Fruit fly (Drosophila melanogaster) whole organism, adult: ENCODE results near the gene CG11617.

Source experiments
- CG11617 ChIP-seq: fragments of 200-800 bp; sonication (Bioruptor generic); optimal IDR thresholded peaks from 2 replicates; lab custom pipeline; 2017; ENCODE audit warnings: mild to moderate bottlenecking, missing biosample characterization, missing genetic modification reagents, missing genetic modification characterization
- CG12768 ChIP-seq: fragments of 200-800 bp; sonication (Bioruptor generic); optimal IDR thresholded peaks from 2 replicates; lab custom pipeline; 2017; ENCODE audit warnings: missing biosample characterization, missing genetic modification characterization, mild to moderate bottlenecking, moderate library complexity, missing genetic modification reagents
- CG14711 ChIP-seq: fragments of 200-800 bp; sonication (Bioruptor generic); optimal IDR thresholded peaks from 2 replicates; lab custom pipeline; 2018; ENCODE audit warnings: missing biosample characterization, mild to moderate bottlenecking, missing genetic modification characterization, moderate library complexity
- CG1620 ChIP-seq: fragments of 200-800 bp; sonication (Bioruptor generic); optimal IDR thresholded peaks from 2 replicates; lab custom pipeline; 2016; ENCODE audit warnings: missing biosample characterization, missing genetic modification characterization
- CG33017 ChIP-seq: fragments of 200-800 bp; sonication (Bioruptor generic); optimal IDR thresholded peaks from 2 replicates; lab custom pipeline; 2018; ENCODE audit warnings: missing biosample characterization, mild to moderate bottlenecking, missing genetic modification characterization, moderate library complexity
- CG5204 ChIP-seq: fragments of 200-800 bp; sonication (Bioruptor generic); optimal IDR thresholded peaks from 2 replicates; lab custom pipeline; 2016; ENCODE audit warnings: missing biosample characterization, missing genetic modification characterization
- CG7045 ChIP-seq: fragments of 200-800 bp; sonication (Bioruptor generic); optimal IDR thresholded peaks from 2 replicates; lab custom pipeline; 2017; ENCODE audit warnings: missing biosample characterization, mild to moderate bottlenecking, missing genetic modification characterization
- CG7101 ChIP-seq: fragments of 200-800 bp; sonication (Bioruptor generic); optimal IDR thresholded peaks from 2 replicates; lab custom pipeline; 2018; ENCODE audit warnings: missing biosample characterization, mild to moderate bottlenecking, missing genetic modification characterization, moderate library complexity
- Clk ChIP-seq: fragments of 200-800 bp; sonication (Bioruptor generic); optimal IDR thresholded peaks from 2 replicates; lab custom pipeline; 2017; ENCODE audit warnings: missing biosample characterization, missing genetic modification characterization
- Crg-1 ChIP-seq: fragments of 200-800 bp; sonication (Bioruptor generic); optimal IDR thresholded peaks from 2 replicates; lab custom pipeline; 2016; ENCODE audit warnings: missing biosample characterization, missing genetic modification characterization
- Hr96 ChIP-seq: fragments of 200-800 bp; sonication (Bioruptor generic); optimal IDR thresholded peaks from 2 replicates; lab custom pipeline; 2016; ENCODE audit warnings: missing biosample characterization, missing genetic modification characterization
- Mnt ChIP-seq: fragments of 200-800 bp; sonication (Bioruptor generic); optimal IDR thresholded peaks from 2 replicates; lab custom pipeline; 2016; ENCODE audit warnings: missing biosample characterization, mild to moderate bottlenecking, missing genetic modification characterization
- bab1 ChIP-seq: fragments of 200-800 bp; sonication (Bioruptor generic); optimal IDR thresholded peaks from 3 replicates; lab custom pipeline; 2019; ENCODE audit warnings: missing biosample characterization, mild to moderate bottlenecking, missing genetic modification characterization, moderate library complexity
- cic ChIP-seq: fragments of 200-800 bp; sonication (Bioruptor generic); optimal IDR thresholded peaks from 2 replicates; lab custom pipeline; 2017; ENCODE audit warnings: missing biosample characterization, mild to moderate bottlenecking, missing genetic modification characterization, moderate library complexity
- cnc ChIP-seq, 2 experiments: fragments of >200 bp; optimal IDR thresholded peaks; 2 replicates each; lab custom pipeline; 2017
- kay ChIP-seq: fragments of 200-800 bp; sonication (Bioruptor generic); peaks from one replicate; lab custom pipeline; 2016; ENCODE audit warnings: missing biosample characterization, missing genetic modification characterization, borderline replicate concordance
- ovo ChIP-seq: fragments of 200-800 bp; sonication (Bioruptor generic); optimal IDR thresholded peaks from 2 replicates; lab custom pipeline; 2016; ENCODE audit warnings: missing biosample characterization, missing genetic modification characterization
- pad ChIP-seq: fragments of 200-800 bp; sonication (Bioruptor generic); optimal IDR thresholded peaks from 3 replicates; lab custom pipeline; 2017; ENCODE audit warnings: missing biosample characterization, missing genetic modification characterization, mild to moderate bottlenecking, moderate library complexity, missing genetic modification reagents
- tj ChIP-seq: fragments of 200-800 bp; sonication (Bioruptor generic); optimal IDR thresholded peaks from 3 replicates; lab custom pipeline; 2017; ENCODE audit warnings: missing biosample characterization, mild to moderate bottlenecking, missing genetic modification characterization, moderate library complexity
- toe ChIP-seq: fragments of 200-800 bp; sonication (Bioruptor generic); optimal IDR thresholded peaks from 2 replicates; lab custom pipeline; 2016; ENCODE audit warnings: missing biosample characterization, missing genetic modification characterization

The CG11617 gene

DNA sequence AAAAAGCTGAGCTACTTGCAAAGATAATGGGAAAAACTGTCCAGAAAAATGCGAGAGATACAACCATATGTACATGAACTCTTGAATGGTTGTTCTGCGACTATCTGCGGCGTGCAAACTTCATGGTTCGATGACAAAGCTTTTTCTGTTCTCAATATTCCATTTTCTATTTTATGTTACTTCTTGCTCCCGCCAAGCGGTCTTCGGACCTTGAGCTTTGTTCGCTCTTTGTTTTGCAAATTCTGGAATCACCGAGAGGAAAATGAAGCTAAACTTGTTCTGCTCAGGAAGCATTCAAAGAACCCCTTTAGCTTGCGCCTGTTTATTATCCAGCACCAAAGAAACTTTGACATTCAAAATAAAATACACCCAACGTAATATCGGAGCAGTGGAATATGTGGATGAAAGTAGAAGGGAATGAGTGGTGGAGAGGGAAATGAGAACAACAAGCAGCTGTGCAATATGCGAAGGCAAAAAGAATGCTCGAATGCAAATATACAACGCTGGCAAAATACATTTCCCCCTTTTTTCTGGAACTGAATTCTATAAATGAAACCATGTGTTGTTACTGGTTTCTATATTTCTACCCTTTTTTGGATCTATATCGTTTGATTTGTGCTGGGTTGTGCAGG, 38.7 kb downstream of the CG11617 start:
- TF ChIP-seq cic (peak; percentile 30), cnc (optimal IDR thresholded peaks at IDR 0.05; lab: Kevin White, UChicago) (peak in 1 of 2 experiments; percentile 27), tj (GFP tag; lab: Kevin White, UChicago) (peak; percentile 78), CG33017 (tag; lab: Kevin White, UChicago) (no peak)

DNA sequence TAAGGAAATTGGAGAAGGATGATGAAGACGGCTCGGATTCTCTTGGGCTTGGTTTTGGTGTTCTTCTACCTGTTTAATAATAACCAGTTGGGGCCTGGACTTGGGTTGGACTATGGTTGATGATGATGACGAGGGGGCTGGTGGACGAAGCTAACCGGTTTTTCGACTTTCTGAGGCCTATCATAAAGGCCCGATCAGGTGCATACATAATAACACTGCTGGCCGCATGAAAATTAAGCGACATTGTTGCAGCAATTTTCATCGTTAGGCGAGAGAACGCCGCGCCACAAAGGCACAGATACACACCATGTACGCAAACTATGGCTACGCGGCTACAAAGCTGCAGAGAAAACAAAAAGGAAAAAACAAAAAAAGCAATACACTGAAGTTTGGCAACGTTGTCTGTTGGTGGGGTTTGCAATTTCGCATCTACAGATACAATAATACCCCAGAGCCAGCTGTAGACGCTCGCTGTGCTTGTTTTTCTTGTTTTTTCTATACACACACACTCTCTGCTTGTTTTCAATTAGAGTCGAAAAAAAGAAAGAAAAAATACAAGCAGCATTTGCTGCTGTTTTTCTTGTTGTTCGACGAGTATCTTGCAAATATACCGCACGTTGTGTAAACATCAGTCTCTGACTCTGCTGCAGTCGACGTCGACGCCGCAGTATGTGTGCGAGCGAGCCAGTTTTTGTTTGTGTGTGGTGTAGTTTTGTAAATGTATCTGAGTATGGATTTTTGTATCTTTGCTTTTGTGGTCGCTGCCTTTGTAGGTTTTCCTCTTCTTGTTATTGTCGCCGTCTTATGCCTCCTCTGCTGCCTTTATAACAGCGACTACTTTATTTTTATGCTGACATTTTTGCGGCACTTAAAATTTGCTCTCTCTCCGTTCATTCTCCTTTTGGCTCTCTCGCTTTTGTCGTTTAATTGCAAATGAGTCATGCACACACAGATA, 40.7 kb downstream of the CG11617 start:
- TF ChIP-seq CG5204 (GFP tag; lab: Kevin White, UChicago) (peak; percentile 95), CG7101 (peak; percentile 96), Clk (GFP tag; lab: Kevin White, UChicago) (peak; percentile 100), CG11617 (GFP tag; lab: Kevin White, UChicago) (peak; percentile 100), ovo (GFP tag; lab: Kevin White, UChicago) (peak; percentile 99), CG33017 (tag; lab: Kevin White, UChicago) (peak; percentile 98), pad (GFP tag; lab: Kevin White, UChicago) (peak; percentile 91), Crg-1 (peak; percentile 95), cnc (optimal IDR thresholded peaks at IDR 0.05; lab: Kevin White, UChicago) (no peak), kay (GFP tag; lab: Kevin White, UChicago) (peak; percentile 100), cic (peak; percentile 100), CG12768 (GFP tag; lab: Kevin White, UChicago) (peak; percentile 100), CG1620 (GFP tag; lab: Kevin White, UChicago) (peak; percentile 83), bab1 (GFP tag; lab: Kevin White, UChicago) (peak; percentile 98), Mnt (peak; percentile 98), Hr96 (GFP tag; lab: Kevin White, UChicago) (peak; percentile 95), CG14711 (peak; percentile 86), tj (GFP tag; lab: Kevin White, UChicago) (peak; percentile 99), toe (GFP tag; lab: Kevin White, UChicago) (peak; percentile 97), CG7045 (GFP tag; lab: Kevin White, UChicago) (peak; percentile 99)

DNA sequence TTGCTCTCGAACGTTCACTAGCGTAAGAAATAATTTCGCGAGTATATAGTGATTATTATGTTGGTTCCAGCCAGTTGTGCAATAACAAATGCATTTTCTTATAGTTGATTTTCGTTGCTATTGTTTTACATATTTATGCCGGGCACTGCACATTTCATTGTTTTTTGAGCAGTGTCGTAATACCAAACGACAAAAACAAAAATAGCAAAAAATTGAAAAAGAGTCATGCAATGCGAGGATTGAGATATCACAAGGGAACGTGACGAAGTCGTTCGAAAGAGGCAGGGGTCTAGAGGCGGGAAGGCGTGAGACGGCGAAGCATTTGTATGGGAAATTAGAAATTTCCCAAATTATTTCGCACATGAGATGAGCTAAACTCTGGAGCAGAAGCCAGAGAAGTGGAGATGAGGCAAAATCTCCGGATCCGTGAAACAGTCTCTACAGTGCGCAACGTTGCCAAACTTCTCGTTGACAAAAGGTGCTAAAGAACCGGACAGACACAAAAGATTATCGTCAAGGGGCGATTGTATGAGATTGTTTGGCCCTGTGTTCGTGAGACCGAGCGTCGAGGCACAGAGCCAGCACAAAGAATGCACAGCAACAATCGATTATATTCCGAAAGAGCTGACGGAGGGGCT, 41.7 kb downstream of the CG11617 start:
- peak; percentile 59 for TF ChIP-seq tj (GFP tag; lab: Kevin White, UChicago)
- TF ChIP-seq cic: no peak

DNA sequence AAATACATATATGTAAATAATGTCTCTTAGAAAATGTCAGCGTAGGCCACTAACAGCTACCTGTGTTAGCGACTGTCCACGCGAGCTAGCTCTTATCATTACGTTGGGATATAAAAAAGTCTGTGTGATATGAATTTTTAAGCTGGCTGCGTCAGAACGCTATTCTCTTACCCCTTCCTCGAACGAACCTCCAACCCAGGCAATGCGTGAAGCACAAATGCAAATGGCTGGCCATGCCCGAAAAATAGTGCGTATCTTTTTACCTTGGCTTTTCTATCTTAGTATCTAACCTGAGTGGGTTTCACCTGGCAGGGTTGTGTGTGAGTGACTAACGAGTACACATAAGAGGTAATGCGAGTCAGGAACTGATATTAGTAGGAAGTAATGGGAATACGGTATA, 43.9 kb downstream of the CG11617 start:
- TF ChIP-seq toe (GFP tag; lab: Kevin White, UChicago) (no peak), CG12768 (GFP tag; lab: Kevin White, UChicago) (no peak), ovo (GFP tag; lab: Kevin White, UChicago) (no peak)

DNA sequence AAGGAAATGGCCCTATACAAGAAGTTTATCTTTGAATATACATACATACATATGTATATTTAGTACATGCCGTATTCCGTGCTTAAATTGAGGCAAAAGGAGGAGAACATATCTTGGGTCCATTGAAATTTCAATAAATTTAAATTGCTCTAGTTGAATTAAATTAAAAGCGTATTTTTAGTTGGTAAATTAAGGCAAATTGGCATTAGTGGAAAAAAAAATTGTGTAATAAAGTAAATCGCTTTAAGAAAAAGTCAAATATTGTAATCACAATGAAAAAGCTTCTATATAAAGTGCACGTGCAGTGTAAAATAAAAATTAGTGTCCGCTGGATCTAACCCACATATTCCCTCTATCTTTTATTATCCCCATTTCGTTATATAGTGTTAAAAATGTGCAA, 44.9 kb downstream of the CG11617 start:
- no peak for TF ChIP-seq CG7045 (GFP tag; lab: Kevin White, UChicago)
- TF ChIP-seq ovo (GFP tag; lab: Kevin White, UChicago): no peak
- TF ChIP-seq tj (GFP tag; lab: Kevin White, UChicago): no peak
- TF ChIP-seq Mnt: no peak

DNA sequence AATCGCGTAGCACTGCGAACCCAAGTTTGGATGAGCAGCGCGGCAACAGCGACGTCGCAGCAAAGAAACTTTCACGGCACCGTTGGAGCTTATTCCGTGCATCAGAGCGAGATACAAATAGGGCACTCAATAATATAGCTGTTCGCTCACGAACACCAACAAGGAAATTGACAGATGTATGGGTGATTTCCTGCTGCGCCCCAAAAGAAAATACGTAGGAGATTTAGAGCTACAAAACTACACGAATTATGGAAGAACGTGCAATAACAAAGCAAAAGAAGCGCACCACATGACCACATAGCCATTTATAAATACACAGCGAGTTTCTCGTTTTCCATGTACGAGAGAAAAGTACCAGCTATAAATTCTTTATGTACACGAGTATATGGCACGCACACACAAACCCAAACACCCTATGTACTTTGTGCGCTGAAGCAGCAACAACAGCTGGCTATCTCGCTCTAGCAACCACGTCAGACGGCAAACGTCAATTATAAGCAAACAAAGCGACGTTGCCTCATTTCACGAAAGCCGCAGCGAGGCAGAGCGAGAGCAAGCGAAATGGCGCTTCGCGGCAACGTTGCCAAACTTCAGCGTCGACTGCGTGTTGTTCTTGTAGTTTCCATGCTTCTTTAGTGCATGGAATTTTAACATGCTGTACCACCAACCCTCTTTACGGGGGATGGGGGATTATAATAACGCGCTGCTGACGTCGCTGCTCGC, 45.5 kb downstream of the CG11617 start:
- TF ChIP-seq pad (GFP tag; lab: Kevin White, UChicago): peak; percentile 75
- peak; percentile 98 for TF ChIP-seq cic
- TF ChIP-seq Clk (GFP tag; lab: Kevin White, UChicago): peak; percentile 97
- TF ChIP-seq Mnt: peak; percentile 89
- TF ChIP-seq CG7045 (GFP tag; lab: Kevin White, UChicago): peak; percentile 76
- peak; percentile 100 for TF ChIP-seq kay (GFP tag; lab: Kevin White, UChicago)
- peak; percentile 82 for TF ChIP-seq CG33017 (tag; lab: Kevin White, UChicago)
- peak; percentile 83 for TF ChIP-seq CG12768 (GFP tag; lab: Kevin White, UChicago)
- TF ChIP-seq CG5204 (GFP tag; lab: Kevin White, UChicago): peak; percentile 45
- TF ChIP-seq toe (GFP tag; lab: Kevin White, UChicago): peak; percentile 94
- no peak for TF ChIP-seq CG1620 (GFP tag; lab: Kevin White, UChicago)
- TF ChIP-seq ovo (GFP tag; lab: Kevin White, UChicago): peak; percentile 96
- peak; percentile 97 for TF ChIP-seq bab1 (GFP tag; lab: Kevin White, UChicago)
- peak; percentile 88 for TF ChIP-seq CG7101
- TF ChIP-seq Hr96 (GFP tag; lab: Kevin White, UChicago): peak; percentile 88
- TF ChIP-seq cnc (optimal IDR thresholded peaks at IDR 0.05; lab: Kevin White, UChicago): no peak
- TF ChIP-seq Crg-1: peak; percentile 67
- peak; percentile 65 for TF ChIP-seq CG14711
- TF ChIP-seq tj (GFP tag; lab: Kevin White, UChicago): peak; percentile 86
- peak; percentile 80 for TF ChIP-seq CG11617 (GFP tag; lab: Kevin White, UChicago)
